Fruit fly (Drosophila melanogaster) whole organism, pupa: ENCODE data around the gene Ets97D.
A peak's percentile ranks its signal among the peaks of the same experiment; 100 is the strongest.

Experiments used
- CG10348 ChIP-seq: fragments of 200-800 bp; sonication (Bioruptor generic); IDR thresholded peaks from 2 replicates; pipeline ENCODE4 v1.3.6; 2022; ENCODE audit warnings: missing biosample characterization, missing genetic modification characterization
- CG12605 ChIP-seq: fragments of 200-800 bp; sonication (Bioruptor generic); IDR thresholded peaks from 2 replicates; pipeline ENCODE4 v1.3.6; 2022; ENCODE audit warnings: missing biosample characterization, missing genetic modification characterization
- CG13204 ChIP-seq: fragments of 200-800 bp; sonication (Bioruptor generic); optimal IDR thresholded peaks from 2 replicates; lab custom pipeline; 2018; ENCODE audit warnings: missing biosample characterization, mild to moderate bottlenecking, missing genetic modification characterization, moderate library complexity
- CG14655 ChIP-seq: fragments of 200-800 bp; sonication (Bioruptor generic); optimal IDR thresholded peaks from 3 replicates; lab custom pipeline; 2017; ENCODE audit warnings: mild to moderate bottlenecking, missing biosample characterization, missing genetic modification reagents, missing genetic modification characterization
- CG15710 ChIP-seq: fragments of 200-800 bp; sonication (Bioruptor generic); optimal IDR thresholded peaks from 2 replicates; lab custom pipeline; 2018; ENCODE audit warnings: missing biosample characterization, mild to moderate bottlenecking, missing genetic modification characterization, moderate library complexity
- CG17806 ChIP-seq: fragments of 200-800 bp; sonication (Bioruptor generic); optimal IDR thresholded peaks from 2 replicates; lab custom pipeline; 2018; ENCODE audit warnings: missing biosample characterization, mild to moderate bottlenecking, missing genetic modification characterization, moderate library complexity
- CG32121 ChIP-seq: fragments of 200-800 bp; sonication (Bioruptor generic); IDR thresholded peaks from 2 replicates; pipeline ENCODE4 v1.3.6; 2022; ENCODE audit warnings: missing biosample characterization, missing genetic modification characterization
- CG34367 ChIP-seq: fragments of 200-800 bp; sonication (Bioruptor generic); optimal IDR thresholded peaks from 2 replicates; lab custom pipeline; 2018; ENCODE audit warnings: missing biosample characterization, mild to moderate bottlenecking, missing genetic modification characterization
- CG4496 ChIP-seq: fragments of 200-800 bp; sonication (Bioruptor generic); IDR thresholded peaks from 3 replicates; pipeline ENCODE4 v1.3.6; 2022; ENCODE audit warnings: missing biosample characterization, missing genetic modification characterization
- CG8159 ChIP-seq: fragments of 200-800 bp; sonication (Bioruptor generic); optimal IDR thresholded peaks from 3 replicates; lab custom pipeline; 2018; ENCODE audit warnings: missing biosample characterization, mild to moderate bottlenecking, missing genetic modification characterization, moderate library complexity
- CG8301 ChIP-seq: fragments of 200-800 bp; sonication (Bioruptor generic); optimal IDR thresholded peaks from 2 replicates; lab custom pipeline; 2018; ENCODE audit warnings: missing biosample characterization, mild to moderate bottlenecking, missing genetic modification characterization
- CG9948 ChIP-seq: fragments of 200-800 bp; sonication (Bioruptor generic); optimal IDR thresholded peaks from 2 replicates; lab custom pipeline; 2018; ENCODE audit warnings: missing biosample characterization, mild to moderate bottlenecking, missing genetic modification characterization, moderate library complexity
- D1 ChIP-seq: fragments of 200-800 bp; sonication (Bioruptor generic); optimal IDR thresholded peaks from 2 replicates; lab custom pipeline; 2018; ENCODE audit warnings: missing biosample characterization, mild to moderate bottlenecking, missing genetic modification characterization, moderate library complexity
- EcR ChIP-seq: fragments of 200-800 bp; sonication (Bioruptor generic); optimal IDR thresholded peaks from 3 replicates; lab custom pipeline; 2019; ENCODE audit warnings: missing biosample characterization, missing genetic modification characterization, mild to moderate bottlenecking, moderate library complexity, missing genetic modification reagents
- Ets98B ChIP-seq: fragments of 200-800 bp; sonication (Bioruptor generic); IDR thresholded peaks from 2 replicates; pipeline ENCODE4 v1.3.6; 2022; ENCODE audit warnings: missing biosample characterization, missing genetic modification characterization
- Pif1A ChIP-seq: fragments of 200-800 bp; sonication (Bioruptor generic); optimal IDR thresholded peaks from 3 replicates; lab custom pipeline; 2016; ENCODE audit warnings: missing biosample characterization, missing genetic modification characterization
- Pif1B ChIP-seq: fragments of 200-800 bp; sonication (Bioruptor generic); optimal IDR thresholded peaks from 3 replicates; lab custom pipeline; 2016; ENCODE audit warnings: missing biosample characterization, missing genetic modification characterization
- Snoo ChIP-seq: fragments of 200-800 bp; sonication (Bioruptor generic); optimal IDR thresholded peaks from 3 replicates; lab custom pipeline; 2017; ENCODE audit warnings: missing biosample characterization, mild to moderate bottlenecking, missing genetic modification characterization, inconsistent platforms
- fd96Ca ChIP-seq: fragments of 200-800 bp; sonication (Bioruptor generic); IDR thresholded peaks from 3 replicates; pipeline ENCODE4 v1.3.6; 2022; ENCODE audit warnings: missing biosample characterization, missing genetic modification characterization
- gl ChIP-seq: fragments of 200-800 bp; sonication (Bioruptor generic); optimal IDR thresholded peaks from 2 replicates; lab custom pipeline; 2018; ENCODE audit warnings: missing biosample characterization, mild to moderate bottlenecking, missing genetic modification characterization
- rn ChIP-seq: fragments of 200-800 bp; sonication (Bioruptor generic); IDR thresholded peaks from 2 replicates; pipeline ENCODE4 v1.3.6; 2022; ENCODE audit warnings: missing biosample characterization, missing genetic modification characterization

Ets97D gene

dm6 chr3R:26893621-26894316 lies 18.9 kb downstream of the Ets97D start:
- peak; percentile 80 for TF ChIP-seq CG8301
- TF ChIP-seq gl (tag; lab: Kevin White, UChicago), result no peak
- no peak for TF ChIP-seq CG32121 (GFP tag; lab: Robert Waterston, UW)
- TF ChIP-seq EcR (GFP tag; lab: Kevin White, UChicago), result peak; percentile 78
- peak; percentile 52; the same call in 1 of the 3 replicates for TF ChIP-seq fd96Ca (GFP tag; lab: Robert Waterston, UW)
- peak; percentile 13 for TF ChIP-seq CG34367
- TF ChIP-seq Snoo (tag; lab: Kevin White, UChicago), result peak; percentile 18
- TF ChIP-seq CG9948, result peak; percentile 42
- no peak for TF ChIP-seq rn (GFP tag; lab: Robert Waterston, UW)
- TF ChIP-seq CG12605, result peak; percentile 25; the same call in 1 of the 2 replicates
- TF ChIP-seq Pif1A (GFP tag; lab: Kevin White, UChicago), result peak; percentile 40
- no peak for TF ChIP-seq CG4496 (GFP tag; lab: Robert Waterston, UW)
- TF ChIP-seq CG10348 (GFP tag; lab: Robert Waterston, UW), result no peak
- peak; percentile 38 for TF ChIP-seq CG17806 (tag; lab: Kevin White, UChicago)
- TF ChIP-seq CG13204, result no peak
- TF ChIP-seq Pif1B (GFP tag; lab: Kevin White, UChicago), result no peak
- no peak for TF ChIP-seq D1 (tag; lab: Kevin White, UChicago)
- peak; percentile 82 for TF ChIP-seq CG14655 (GFP tag; lab: Kevin White, UChicago)
- TF ChIP-seq CG8159 (tag; lab: Kevin White, UChicago), result peak; percentile 43
- peak; percentile 30; the same call in 1 of the 2 replicates for TF ChIP-seq Ets98B
- peak; percentile 29 for TF ChIP-seq CG15710 (tag; lab: Kevin White, UChicago)

- TF ChIP-seq Pif1B (GFP tag; lab: Kevin White, UChicago), result peak; percentile 24
- TF ChIP-seq rn (GFP tag; lab: Robert Waterston, UW), result no peak
- TF ChIP-seq CG32121 (GFP tag; lab: Robert Waterston, UW), result peak; percentile 26; the same call in 1 of the 2 replicates
- no peak for TF ChIP-seq Snoo (tag; lab: Kevin White, UChicago)
- TF ChIP-seq CG15710 (tag; lab: Kevin White, UChicago), result peak; percentile 72
- peak; percentile 40 for TF ChIP-seq Pif1A (GFP tag; lab: Kevin White, UChicago)
- TF ChIP-seq CG14655 (GFP tag; lab: Kevin White, UChicago), result peak; percentile 39
- TF ChIP-seq CG34367, result peak; percentile 47
- TF ChIP-seq CG17806 (tag; lab: Kevin White, UChicago), result no peak
- TF ChIP-seq CG10348 (GFP tag; lab: Robert Waterston, UW), result peak; percentile 36; the same call in 1 of the 2 replicates
- peak; percentile 1 for TF ChIP-seq CG8301
- peak; percentile 80 for TF ChIP-seq EcR (GFP tag; lab: Kevin White, UChicago)
- TF ChIP-seq D1 (tag; lab: Kevin White, UChicago), result no peak
- TF ChIP-seq CG12605, result no peak
- peak; percentile 60; the same call in 2 of the 3 replicates for TF ChIP-seq fd96Ca (GFP tag; lab: Robert Waterston, UW)
- peak; percentile 27 for TF ChIP-seq CG13204
- TF ChIP-seq gl (tag; lab: Kevin White, UChicago), result peak; percentile 14
- peak; percentile 24; the same call in 1 of the 2 replicates for TF ChIP-seq Ets98B
- peak; percentile 50; the same call in 1 of the 3 replicates for TF ChIP-seq CG4496 (GFP tag; lab: Robert Waterston, UW)
- TF ChIP-seq CG9948, result peak; percentile 34
- no peak for TF ChIP-seq CG8159 (tag; lab: Kevin White, UChicago)
- TF ChIP-seq, all 21 proteins: peak for 15
Measured at dm6 chr3R:26892764-26893163, 19.9 kb downstream of the Ets97D start.

- no peak for TF ChIP-seq CG8301
- no peak for TF ChIP-seq Ets98B
- TF ChIP-seq Pif1A (GFP tag; lab: Kevin White, UChicago), result no peak
- TF ChIP-seq CG13204, result no peak
- no peak for TF ChIP-seq Pif1B (GFP tag; lab: Kevin White, UChicago)
- TF ChIP-seq CG12605, result no peak
- TF ChIP-seq CG14655 (GFP tag; lab: Kevin White, UChicago), result no peak
- TF ChIP-seq EcR (GFP tag; lab: Kevin White, UChicago), result no peak
- TF ChIP-seq CG32121 (GFP tag; lab: Robert Waterston, UW), result no peak
- no peak for TF ChIP-seq CG4496 (GFP tag; lab: Robert Waterston, UW)
- no peak for TF ChIP-seq D1 (tag; lab: Kevin White, UChicago)
- no peak for TF ChIP-seq CG17806 (tag; lab: Kevin White, UChicago)
- TF ChIP-seq Snoo (tag; lab: Kevin White, UChicago), result no peak
- no peak for TF ChIP-seq gl (tag; lab: Kevin White, UChicago)
- no peak for TF ChIP-seq rn (GFP tag; lab: Robert Waterston, UW)
- no peak for TF ChIP-seq CG15710 (tag; lab: Kevin White, UChicago)
- no peak for TF ChIP-seq CG34367
- TF ChIP-seq, all 21 proteins: peak for 0
Measured at dm6 chr3R:26890499-26890898, 22.2 kb downstream of the Ets97D start.

- TF ChIP-seq Pif1A (GFP tag; lab: Kevin White, UChicago), result peak; percentile 9
- no peak for TF ChIP-seq CG10348 (GFP tag; lab: Robert Waterston, UW)
- TF ChIP-seq CG12605, result no peak
- TF ChIP-seq fd96Ca (GFP tag; lab: Robert Waterston, UW), result 0 out of 3 replicates have a peak, but pooled peaks have one; percentile 17
- TF ChIP-seq CG9948, result peak; percentile 23
- TF ChIP-seq CG34367, result no peak
- peak; percentile 25; the same call in 1 of the 2 replicates for TF ChIP-seq CG32121 (GFP tag; lab: Robert Waterston, UW)
- no peak for TF ChIP-seq CG15710 (tag; lab: Kevin White, UChicago)
- peak; percentile 5 for TF ChIP-seq CG17806 (tag; lab: Kevin White, UChicago)
- TF ChIP-seq CG13204, result no peak
- TF ChIP-seq CG4496 (GFP tag; lab: Robert Waterston, UW), result no peak
- TF ChIP-seq Ets98B, result 0 out of 2 replicates have a peak, but pooled peaks have one; percentile 25
- no peak for TF ChIP-seq Snoo (tag; lab: Kevin White, UChicago)
- TF ChIP-seq CG8159 (tag; lab: Kevin White, UChicago), result peak; percentile 5
- peak; percentile 28 for TF ChIP-seq CG14655 (GFP tag; lab: Kevin White, UChicago)
- peak; percentile 50; the same call in 1 of the 2 replicates for TF ChIP-seq rn (GFP tag; lab: Robert Waterston, UW)
Measured at dm6 chr3R:26890088-26890487, 22.6 kb downstream of the Ets97D start.
